Fruit fly (Drosophila melanogaster) Kc167 (cell line): ENCODE measurements around the gene CG5087.

Experiments
- Myc ChIP-seq: fragments of >200 bp; optimal IDR thresholded peaks from 2 replicates; lab custom pipeline; 2017; ENCODE audit warnings: missing external identifiers
- Sin3A ChIP-seq: fragments of >200 bp; optimal IDR thresholded peaks from 2 replicates; lab custom pipeline; 2018; ENCODE audit warnings: missing external identifiers
- h ChIP-seq: fragments of >200 bp; optimal IDR thresholded peaks from 3 replicates; lab custom pipeline; 2018; ENCODE audit warnings: missing external identifiers
- insv ChIP-seq: fragments of >200 bp; optimal IDR thresholded peaks from 3 replicates; lab custom pipeline; 2018; ENCODE audit warnings: missing external identifiers
- psq ChIP-seq: fragments of >200 bp; optimal IDR thresholded peaks from 2 replicates; lab custom pipeline; 2017; ENCODE audit warnings: missing external identifiers
- ttk ChIP-seq: sonication (Bioruptor generic); optimal IDR thresholded peaks from 2 replicates; lab custom pipeline; 2017; ENCODE audit warnings: missing external identifiers

CG5087 gene

dm6 chr3L:9037608-9038007 is 39.6 kb downstream of the CG5087 start:
- TF ChIP-seq ttk (lab: Kevin White, UChicago) (no peak), Sin3A (lab: Kevin White, UChicago) (no peak), psq (lab: Kevin White, UChicago) (no peak), Myc (no peak), h (lab: Kevin White, UChicago) (no peak), insv (lab: Kevin White, UChicago) (no peak)

dm6 chr3L:9039189-9039588 is 41.2 kb downstream of the CG5087 start:
- TF ChIP-seq insv (lab: Kevin White, UChicago) (no peak), psq (lab: Kevin White, UChicago) (no peak), Myc (no peak)

- no peak for TF ChIP-seq h (lab: Kevin White, UChicago)
- no peak for TF ChIP-seq Myc
Observed at dm6 chr3L:9041042-9041477, 43.1 kb downstream of the CG5087 start, which contains the start of gene Doc1. Doc1 (plus strand) TSS chr3L:9041375.

- TF ChIP-seq h (lab: Kevin White, UChicago), result no peak
- no peak for TF ChIP-seq Myc
- TF ChIP-seq psq (lab: Kevin White, UChicago), result no peak
- no peak for TF ChIP-seq ttk (lab: Kevin White, UChicago)
- no peak for TF ChIP-seq Sin3A (lab: Kevin White, UChicago)
- TF ChIP-seq insv (lab: Kevin White, UChicago), result no peak
Observed at dm6 chr3L:9042200-9042988, 44.4 kb downstream of the CG5087 start.

dm6 chr3L:9043648-9044047 is 45.7 kb downstream of the CG5087 start:
- TF ChIP-seq Sin3A (lab: Kevin White, UChicago) (no peak), h (lab: Kevin White, UChicago) (no peak), Myc (no peak), psq (lab: Kevin White, UChicago) (no peak), ttk (lab: Kevin White, UChicago) (no peak)

- TF ChIP-seq h (lab: Kevin White, UChicago) (no peak), Sin3A (lab: Kevin White, UChicago) (no peak), Myc (no peak), insv (lab: Kevin White, UChicago) (no peak), psq (lab: Kevin White, UChicago) (no peak), ttk (lab: Kevin White, UChicago) (no peak)
Observed at dm6 chr3L:9044896-9045295, 46.9 kb downstream of the CG5087 start.

- TF ChIP-seq h (lab: Kevin White, UChicago) (no peak), insv (lab: Kevin White, UChicago) (no peak), Sin3A (lab: Kevin White, UChicago) (no peak), psq (lab: Kevin White, UChicago) (no peak), ttk (lab: Kevin White, UChicago) (no peak), Myc (no peak)
Observed at dm6 chr3L:9045318-9045717, 47.3 kb downstream of the CG5087 start.

- no peak for TF ChIP-seq Sin3A (lab: Kevin White, UChicago)
- TF ChIP-seq h (lab: Kevin White, UChicago), result no peak
- TF ChIP-seq Myc, result no peak
- no peak for TF ChIP-seq ttk (lab: Kevin White, UChicago)
- TF ChIP-seq insv (lab: Kevin White, UChicago), result no peak
- TF ChIP-seq psq (lab: Kevin White, UChicago), result no peak
Observed at dm6 chr3L:9046274-9046673, 48.3 kb downstream of the CG5087 start.

- TF ChIP-seq h (lab: Kevin White, UChicago) (no peak), ttk (lab: Kevin White, UChicago) (no peak), Myc (no peak), Sin3A (lab: Kevin White, UChicago) (no peak), insv (lab: Kevin White, UChicago) (no peak), psq (lab: Kevin White, UChicago) (no peak)
Observed at dm6 chr3L:9047062-9047461, 49.1 kb downstream of the CG5087 start, which contains the start of gene Argk2. Argk2 (plus strand) TSS chr3L:9047439.

- no peak for TF ChIP-seq Sin3A (lab: Kevin White, UChicago)
- TF ChIP-seq insv (lab: Kevin White, UChicago), result no peak
- no peak for TF ChIP-seq Myc
- no peak for TF ChIP-seq psq (lab: Kevin White, UChicago)
- TF ChIP-seq ttk (lab: Kevin White, UChicago), result no peak
- no peak for TF ChIP-seq h (lab: Kevin White, UChicago)
Observed at dm6 chr3L:9050447-9051069, 52.6 kb downstream of the CG5087 start.

dm6 chr3L:9051830-9052259 is 53.9 kb downstream of the CG5087 start:
- TF ChIP-seq h (lab: Kevin White, UChicago) (no peak), ttk (lab: Kevin White, UChicago) (no peak), Myc (no peak), insv (lab: Kevin White, UChicago) (no peak), psq (lab: Kevin White, UChicago) (no peak), Sin3A (lab: Kevin White, UChicago) (no peak)
